Fruit fly (Drosophila melanogaster): ENCODE measurements around the gene CG42716.

Gene CG42716

dm6 chr3L:16039063-16039462 is 5.5 kb downstream of the CG42716 start:
- TF ChIP-seq CG8301 (tag; optimal IDR thresholded peaks at IDR 0.05), result no peak

- TF ChIP-seq gl (tag; optimal IDR thresholded peaks at IDR 0.05) (no peak), rn (GFP tag; IDR thresholded peaks at IDR 0.05) (no peak), CG12605 (GFP tag; IDR thresholded peaks at IDR 0.05) (0 out of 2 replicates have a peak, but pooled peaks have one; percentile 9), CG4496 (GFP tag; IDR thresholded peaks at IDR 0.05) (0 out of 3 replicates have a peak, but pooled peaks have one; percentile 13), Pif1A (GFP tag; optimal IDR thresholded peaks at IDR 0.05) (no peak), EcR (GFP tag; optimal IDR thresholded peaks at IDR 0.05) (peak; percentile 32), CG34367 (tag; optimal IDR thresholded peaks at IDR 0.05) (no peak), CG9948 (tag; optimal IDR thresholded peaks at IDR 0.05) (no peak)
These were observed 6.8 kb downstream of the CG42716 start for dm6 chr3L:16040389-16040788.

dm6 chr3L:16041260-16042079 is 7.9 kb downstream of the CG42716 start:
- TF ChIP-seq CG14655 (GFP tag; optimal IDR thresholded peaks at IDR 0.05), result peak; percentile 74
- peak; percentile 22 for TF ChIP-seq CG17806 (tag; optimal IDR thresholded peaks at IDR 0.05)
- peak; percentile 66 for TF ChIP-seq CG32121 (GFP tag; IDR thresholded peaks at IDR 0.05)
- peak; percentile 54; the same call in 1 of the 2 replicates for TF ChIP-seq CG12605 (GFP tag; IDR thresholded peaks at IDR 0.05)
- TF ChIP-seq fd96Ca (GFP tag; IDR thresholded peaks at IDR 0.05), result peak; percentile 80
- peak; percentile 56 for TF ChIP-seq Pif1B (GFP tag; optimal IDR thresholded peaks at IDR 0.05)
- TF ChIP-seq CG9948 (tag; optimal IDR thresholded peaks at IDR 0.05), result no peak
- TF ChIP-seq EcR (GFP tag; optimal IDR thresholded peaks at IDR 0.05), result peak; percentile 65
- TF ChIP-seq gl (tag; optimal IDR thresholded peaks at IDR 0.05), result peak; percentile 91
- TF ChIP-seq Snoo (tag; optimal IDR thresholded peaks at IDR 0.05), result peak; percentile 33
- TF ChIP-seq D1 (tag; optimal IDR thresholded peaks at IDR 0.05), result no peak
- TF ChIP-seq CG13204 (GFP tag; optimal IDR thresholded peaks at IDR 0.05), result peak; percentile 83
- no peak for TF ChIP-seq rn (GFP tag; IDR thresholded peaks at IDR 0.05)
- TF ChIP-seq CG10348 (GFP tag; IDR thresholded peaks at IDR 0.05), result no peak
- TF ChIP-seq Ets98B (GFP tag; IDR thresholded peaks at IDR 0.05), result peak; percentile 80
- peak; percentile 46 for TF ChIP-seq Pif1A (GFP tag; optimal IDR thresholded peaks at IDR 0.05)
- TF ChIP-seq CG8301 (tag; optimal IDR thresholded peaks at IDR 0.05), result peak; percentile 57
- peak; percentile 47 for TF ChIP-seq CG15710 (tag; optimal IDR thresholded peaks at IDR 0.05)
- peak; percentile 29 for TF ChIP-seq CG34367 (tag; optimal IDR thresholded peaks at IDR 0.05)
- TF ChIP-seq CG8159 (tag; optimal IDR thresholded peaks at IDR 0.05), result peak; percentile 29
- TF ChIP-seq CG4496 (GFP tag; IDR thresholded peaks at IDR 0.05), result peak; percentile 79

- TF ChIP-seq D1 (tag; optimal IDR thresholded peaks at IDR 0.05) (peak; percentile 36), CG4496 (GFP tag; IDR thresholded peaks at IDR 0.05) (no peak; the same call in 2 of the 3 replicates), CG15710 (tag; optimal IDR thresholded peaks at IDR 0.05) (no peak), CG9948 (tag; optimal IDR thresholded peaks at IDR 0.05) (peak; percentile 8), gl (tag; optimal IDR thresholded peaks at IDR 0.05) (no peak), CG8159 (tag; optimal IDR thresholded peaks at IDR 0.05) (peak; percentile 47)
These were observed 8.4 kb downstream of the CG42716 start for dm6 chr3L:16042080-16042344.

dm6 chr3L:16042640-16043039 is 9.1 kb downstream of the CG42716 start:
- peak; percentile 45 for TF ChIP-seq CG12605 (GFP tag; IDR thresholded peaks at IDR 0.05)
- TF ChIP-seq CG4496 (GFP tag; IDR thresholded peaks at IDR 0.05), result peak; percentile 43
- no peak for TF ChIP-seq Snoo (tag; optimal IDR thresholded peaks at IDR 0.05)
- peak; percentile 4; the same call in 1 of the 2 replicates for TF ChIP-seq Ets98B (GFP tag; IDR thresholded peaks at IDR 0.05)
- TF ChIP-seq CG8159 (tag; optimal IDR thresholded peaks at IDR 0.05), result no peak

dm6 chr3L:16043045-16043781 is 9.6 kb downstream of the CG42716 start:
- TF ChIP-seq CG4496 (GFP tag; IDR thresholded peaks at IDR 0.05) (peak; percentile 61; the same call in 2 of the 3 replicates), CG8159 (tag; optimal IDR thresholded peaks at IDR 0.05) (peak; percentile 95), D1 (tag; optimal IDR thresholded peaks at IDR 0.05) (peak; percentile 81), CG8301 (tag; optimal IDR thresholded peaks at IDR 0.05) (peak; percentile 82), rn (GFP tag; IDR thresholded peaks at IDR 0.05) (peak; percentile 4; the same call in 1 of the 2 replicates), CG14655 (GFP tag; optimal IDR thresholded peaks at IDR 0.05) (peak; percentile 88), CG12605 (GFP tag; IDR thresholded peaks at IDR 0.05) (peak; percentile 48; the same call in 1 of the 2 replicates), fd96Ca (GFP tag; IDR thresholded peaks at IDR 0.05) (peak; percentile 36; the same call in 1 of the 3 replicates), CG9948 (tag; optimal IDR thresholded peaks at IDR 0.05) (peak; percentile 86), Snoo (tag; optimal IDR thresholded peaks at IDR 0.05) (peak; percentile 77), CG32121 (GFP tag; IDR thresholded peaks at IDR 0.05) (peak; percentile 60), CG13204 (GFP tag; optimal IDR thresholded peaks at IDR 0.05) (peak; percentile 77), CG15710 (tag; optimal IDR thresholded peaks at IDR 0.05) (peak; percentile 91), CG34367 (tag; optimal IDR thresholded peaks at IDR 0.05) (peak; percentile 80), Pif1A (GFP tag; optimal IDR thresholded peaks at IDR 0.05) (peak; percentile 49), Ets98B (GFP tag; IDR thresholded peaks at IDR 0.05) (peak; percentile 36; the same call in 1 of the 2 replicates), gl (tag; optimal IDR thresholded peaks at IDR 0.05) (peak; percentile 53), CG17806 (tag; optimal IDR thresholded peaks at IDR 0.05) (peak; percentile 81), Pif1B (GFP tag; optimal IDR thresholded peaks at IDR 0.05) (peak; percentile 48), EcR (GFP tag; optimal IDR thresholded peaks at IDR 0.05) (peak; percentile 90), CG10348 (GFP tag; IDR thresholded peaks at IDR 0.05) (no peak)
